Fruit fly (Drosophila melanogaster): Measurements from ENCODE around the gene jdp.

DNA sequence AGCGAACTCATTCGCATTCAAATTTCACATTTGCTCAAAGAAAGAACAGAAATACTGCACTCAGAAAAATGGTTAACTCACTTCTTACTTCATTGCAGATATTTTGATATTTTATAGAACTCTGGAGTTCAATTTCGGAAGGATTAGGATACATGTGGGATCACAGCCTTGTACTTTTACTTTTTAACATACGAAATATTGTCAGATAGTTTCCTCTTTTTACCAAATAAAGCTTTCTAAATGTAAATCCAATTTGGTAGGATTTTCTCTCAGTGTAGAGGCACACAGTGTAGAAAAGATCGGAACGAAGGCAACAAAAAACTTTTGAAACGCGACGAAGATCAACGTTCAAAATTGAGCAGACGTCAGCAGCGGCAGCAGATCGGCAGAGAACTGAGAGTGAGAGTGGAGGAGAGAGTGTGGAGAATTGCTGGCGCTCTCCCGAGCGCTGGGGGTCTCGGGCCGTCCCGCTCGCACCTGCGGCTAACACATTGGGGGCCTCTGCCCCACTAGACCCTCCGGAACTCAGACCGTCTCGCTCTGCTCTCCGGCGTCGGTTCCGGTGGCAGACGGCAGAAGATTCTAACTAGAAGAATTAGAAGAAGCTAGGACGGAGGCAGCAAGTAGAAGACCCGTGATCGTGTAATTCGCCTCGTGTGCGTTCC lies 5.3 kb upstream of the jdp start, which contains the start of gene tmod:
- TF ChIP-seq Pif1B (GFP tag; optimal IDR thresholded peaks at IDR 0.05): no peak
- no peak for TF ChIP-seq Snoo (tag; optimal IDR thresholded peaks at IDR 0.05)
- 0 out of 2 replicates have a peak, but pooled peaks have one; percentile 18 for TF ChIP-seq CG10348 (GFP tag; IDR thresholded peaks at IDR 0.05)
- TF ChIP-seq EcR (GFP tag; optimal IDR thresholded peaks at IDR 0.05): no peak
- no peak for TF ChIP-seq CG13204 (GFP tag; optimal IDR thresholded peaks at IDR 0.05)
